Worm (Caenorhabditis elegans) whole organism, L1 larva: ENCODE measurements around the gene hgrs-1.
A peak's percentile ranks its signal among the peaks of the same experiment; 100 is the strongest.

Source experiments
- C04F5.9 ChIP-seq: sonication (generic microtip); optimal IDR thresholded peaks from 2 replicates; lab custom pipeline; 2016; ENCODE audit warnings: missing genetic modification characterization, missing compliant biosample characterization
- C34B4.2 ChIP-seq: sonication (generic microtip); optimal IDR thresholded peaks from 2 replicates; lab custom pipeline; 2017; ENCODE audit warnings: mild to moderate bottlenecking, missing genetic modification characterization, missing compliant biosample characterization
- F16B12.6 ChIP-seq: fragments of 150-350 bp; optimal IDR thresholded peaks from 2 replicates; lab custom pipeline; 2014; ENCODE audit warnings: missing biosample characterization, missing genetic modification characterization
- Y116A8C.19 ChIP-seq: sonication (generic microtip); optimal IDR thresholded peaks from 2 replicates; lab custom pipeline; 2016; ENCODE audit warnings: missing compliant biosample characterization, missing genetic modification characterization, borderline replicate concordance
- aly-2 ChIP-seq: fragments of 150-350 bp; optimal IDR thresholded peaks from 2 replicates; lab custom pipeline; 2014; ENCODE audit warnings: missing biosample characterization, missing genetic modification characterization
- blmp-1 ChIP-seq: fragments of 150-350 bp; optimal IDR thresholded peaks from 2 replicates; lab custom pipeline; 2014; ENCODE audit warnings: missing biosample characterization, missing genetic modification characterization
- ceh-63 ChIP-seq: fragments of 200-800 bp; sonication (Bioruptor generic); optimal IDR thresholded peaks from 2 replicates; lab custom pipeline; 2018; ENCODE audit warnings: mild to moderate bottlenecking, missing genetic modification characterization, missing compliant biosample characterization
- ceh-8 ChIP-seq: fragments of 200-800 bp; sonication (Bioruptor generic); optimal IDR thresholded peaks from 2 replicates; lab custom pipeline; 2018; ENCODE audit warnings: mild to moderate bottlenecking, missing genetic modification characterization, moderate library complexity, missing compliant biosample characterization
- ceh-82 ChIP-seq, 3 experiments: fragments of 150-350 bp in 1 of 3; sonication (generic microtip) in 2 of 3; optimal IDR thresholded peaks; 2 replicates each; lab custom pipeline; 2014 to 2017; ENCODE audit warnings: missing biosample characterization in 3 of 3, missing genetic modification characterization in 3 of 3
- ceh-88 ChIP-seq: fragments of 200-800 bp; sonication (Bioruptor generic); IDR thresholded peaks from 2 replicates; pipeline ENCODE4 v1.3.6; 2022; ENCODE audit warnings: missing genetic modification characterization, missing compliant biosample characterization
- dpl-1 ChIP-seq, 3 experiments: fragments of 150-350 bp in 2 of 3; sonication (generic microtip) in 1 of 3; optimal IDR thresholded peaks; 2 replicates each; lab custom pipeline; 2014 to 2017; ENCODE audit warnings: missing biosample characterization in 3 of 3, missing genetic modification characterization in 3 of 3, missing genetic modification reagents in 3 of 3
- dsc-1 ChIP-seq: sonication (generic microtip); optimal IDR thresholded peaks from 2 replicates; lab custom pipeline; 2016; ENCODE audit warnings: mild to moderate bottlenecking, missing genetic modification characterization, missing compliant biosample characterization
- egl-13 ChIP-seq: sonication (generic microtip); optimal IDR thresholded peaks from 2 replicates; lab custom pipeline; 2016; ENCODE audit warnings: missing genotype, missing genetic modification reagents, missing genetic modification characterization, missing compliant biosample characterization
- elt-2 ChIP-seq: sonication (generic microtip); optimal IDR thresholded peaks from 2 replicates; lab custom pipeline; 2016; ENCODE audit warnings: missing genetic modification characterization, mild to moderate bottlenecking, inconsistent platforms, missing compliant biosample characterization, missing genetic modification reagents
- fkh-10 ChIP-seq: sonication (generic microtip); optimal IDR thresholded peaks from 2 replicates; lab custom pipeline; 2017; ENCODE audit warnings: missing biosample characterization, missing genetic modification reagents, missing genetic modification characterization
- fkh-8 ChIP-seq: sonication (generic microtip); optimal IDR thresholded peaks from 2 replicates; lab custom pipeline; 2016; ENCODE audit warnings: mild to moderate bottlenecking, missing genetic modification characterization, missing compliant biosample characterization
- irx-1 ChIP-seq: sonication (generic microtip); optimal IDR thresholded peaks from 2 replicates; lab custom pipeline; 2016; ENCODE audit warnings: missing genetic modification characterization, missing compliant biosample characterization
- isw-1 ChIP-seq: fragments of 200-800 bp; sonication (Bioruptor generic); IDR thresholded peaks from 2 replicates; pipeline ENCODE4 v1.3.6; 2022; ENCODE audit warnings: missing genetic modification characterization, missing compliant biosample characterization
- jun-1 ChIP-seq: fragments of 150-350 bp; optimal IDR thresholded peaks from 2 replicates; lab custom pipeline; 2014; ENCODE audit warnings: missing biosample characterization, missing genetic modification reagents, missing genetic modification characterization
- lin-35 ChIP-seq, 2 experiments: fragments of 150-350 bp; optimal IDR thresholded peaks; 2 replicates each; lab custom pipeline; 2014; ENCODE audit warnings: missing biosample characterization in 2 of 2, missing genetic modification characterization in 2 of 2, missing genetic modification reagents in 2 of 2
- lin-39 ChIP-seq: fragments of 150-350 bp; optimal IDR thresholded peaks from 2 replicates; lab custom pipeline; 2014; ENCODE audit warnings: missing biosample characterization, missing genetic modification reagents, missing genetic modification characterization
- lsy-2 ChIP-seq, 2 experiments: fragments of 150-350 bp; optimal IDR thresholded peaks; 2 replicates each; lab custom pipeline; 2014; ENCODE audit warnings: missing biosample characterization in 2 of 2, missing genetic modification characterization in 2 of 2
- mdl-1 ChIP-seq, 2 experiments: fragments of 150-350 bp; optimal IDR thresholded peaks; 2 replicates each; lab custom pipeline; 2014 to 2017; ENCODE audit warnings: missing biosample characterization in 2 of 2, missing genetic modification characterization in 2 of 2, inconsistent platforms in 1 of 2
- mep-1 ChIP-seq: fragments of 150-350 bp; optimal IDR thresholded peaks from 2 replicates; lab custom pipeline; 2014; ENCODE audit warnings: missing biosample characterization, missing genetic modification characterization
- nhr-12 ChIP-seq: sonication (generic microtip); optimal IDR thresholded peaks from 2 replicates; lab custom pipeline; 2017; ENCODE audit warnings: missing biosample characterization, missing genetic modification characterization
- nhr-19 ChIP-seq: fragments of 200-800 bp; sonication (Bioruptor generic); conservative IDR thresholded peaks from 2 replicates; pipeline ENCODE4 v1.3.6; 2022; ENCODE audit warnings: missing genetic modification characterization, missing compliant biosample characterization
- nhr-28 ChIP-seq: fragments of 150-350 bp; optimal IDR thresholded peaks from 2 replicates; lab custom pipeline; 2014; ENCODE audit warnings: missing biosample characterization, missing genetic modification characterization
- nhr-47 ChIP-seq: sonication (generic microtip); optimal IDR thresholded peaks from 2 replicates; lab custom pipeline; 2016; ENCODE audit warnings: mild to moderate bottlenecking, missing genetic modification characterization, moderate library complexity, missing compliant biosample characterization
- nhr-77 ChIP-seq: fragments of 150-350 bp; optimal IDR thresholded peaks from 2 replicates; lab custom pipeline; 2014; ENCODE audit warnings: missing biosample characterization, missing genetic modification characterization
- pag-3 ChIP-seq: sonication (generic microtip); optimal IDR thresholded peaks from 2 replicates; lab custom pipeline; 2017; ENCODE audit warnings: missing genetic modification characterization, mild to moderate bottlenecking, missing compliant biosample characterization, antibody characterized with exemption, borderline replicate concordance; ENCODE audit not compliant: insufficient read depth
- skn-1 ChIP-seq: fragments of 150-350 bp; optimal IDR thresholded peaks from 2 replicates; lab custom pipeline; 2014; ENCODE audit warnings: missing biosample characterization, missing genetic modification characterization
- snpc-4 ChIP-seq: fragments of 150-350 bp; optimal IDR thresholded peaks from 2 replicates; lab custom pipeline; 2014; ENCODE audit warnings: missing biosample characterization, missing genetic modification characterization
- snu-23 ChIP-seq: sonication (generic microtip); optimal IDR thresholded peaks from 2 replicates; lab custom pipeline; 2016; ENCODE audit warnings: missing genetic modification characterization, missing compliant biosample characterization
- sox-4 ChIP-seq: sonication (generic microtip); optimal IDR thresholded peaks from 2 replicates; lab custom pipeline; 2016; ENCODE audit warnings: missing genetic modification characterization, missing compliant biosample characterization
- swsn-7 ChIP-seq: sonication (generic microtip); optimal IDR thresholded peaks from 2 replicates; lab custom pipeline; 2016; ENCODE audit warnings: missing genetic modification characterization, missing compliant biosample characterization
- tbx-2 ChIP-seq: sonication (generic microtip); optimal IDR thresholded peaks from 2 replicates; lab custom pipeline; 2016; ENCODE audit warnings: missing genetic modification characterization, missing compliant biosample characterization
- tlp-1 ChIP-seq: fragments of 150-350 bp; optimal IDR thresholded peaks from 2 replicates; lab custom pipeline; 2014; ENCODE audit warnings: missing biosample characterization, missing genetic modification characterization
- unc-130 ChIP-seq: fragments of 150-350 bp; optimal IDR thresholded peaks from 2 replicates; lab custom pipeline; 2017; ENCODE audit warnings: missing biosample characterization, missing genetic modification characterization, inconsistent platforms
- unc-98 ChIP-seq: fragments of 200-800 bp; sonication (Bioruptor generic); IDR thresholded peaks from 2 replicates; pipeline ENCODE4 v1.3.6; 2022; ENCODE audit warnings: missing genetic modification characterization, missing compliant biosample characterization
- xbp-1 ChIP-seq: sonication (generic microtip); optimal IDR thresholded peaks from 2 replicates; lab custom pipeline; 2016; ENCODE audit warnings: missing genetic modification characterization, missing compliant biosample characterization
- zip-4 ChIP-seq: fragments of 200-800 bp; sonication (Bioruptor generic); optimal IDR thresholded peaks from 2 replicates; lab custom pipeline; 2018; ENCODE audit warnings: mild to moderate bottlenecking, missing genetic modification characterization, moderate library complexity, missing compliant biosample characterization

hgrs-1 gene

ce11 chrIV:8252856-8253255 lies 47.0 kb upstream of the hgrs-1 start (continued):
- TF ChIP-seq ceh-63 (no peak), isw-1 (GFP tag; lab: Robert Waterston, UW) (peak; percentile 21), tbx-2 (peak; percentile 62), C34B4.2 (tag; lab: Kevin White, UChicago) (no peak), nhr-77 (tag; lab: Kevin White, UChicago) (peak; percentile 65), skn-1 (tag; lab: Kevin White, UChicago) (peak; percentile 46), mdl-1 (tag; optimal IDR thresholded peaks at IDR 0.05; lab: Kevin White, UChicago) (peak in 1 of 2 experiments; percentile 91), nhr-47 (tag; lab: Kevin White, UChicago) (peak; percentile 79), sox-4 (tag; lab: Kevin White, UChicago) (peak; percentile 22), fkh-10 (peak; percentile 38), nhr-19 (GFP tag; lab: Robert Waterston, UW) (peak; percentile 38; the same call in 1 of the 2 replicates), ceh-82 (tag; optimal IDR thresholded peaks at IDR 0.05; lab: Kevin White, UChicago) (peak; percentile 41 to 86 (median 61)), tlp-1 (tag; lab: Kevin White, UChicago) (no peak), mep-1 (tag; lab: Kevin White, UChicago) (peak; percentile 80), dsc-1 (tag; lab: Kevin White, UChicago) (peak; percentile 68), dpl-1 (GFP tag; optimal IDR thresholded peaks at IDR 0.05; lab: Kevin White, UChicago) (peak in 2 of 3 experiments; percentile 20 to 45), snpc-4 (tag; lab: Kevin White, UChicago) (peak; percentile 34), aly-2 (tag; lab: Kevin White, UChicago) (peak; percentile 57), jun-1 (tag; lab: Kevin White, UChicago) (no peak), unc-130 (peak; percentile 81), egl-13 (tag; lab: Kevin White, UChicago) (peak; percentile 30), Y116A8C.19 (tag; lab: Kevin White, UChicago) (no peak), lin-39 (no peak), lsy-2 (tag; optimal IDR thresholded peaks at IDR 0.05; lab: Kevin White, UChicago) (peak; percentile 48 to 72), pag-3 (no peak), irx-1 (tag; lab: Kevin White, UChicago) (peak; percentile 61), ceh-88 (GFP tag; lab: Robert Waterston, UW) (no peak), zip-4 (no peak), xbp-1 (tag; lab: Kevin White, UChicago) (peak; percentile 64), swsn-7 (peak; percentile 74), elt-2 (peak; percentile 35), nhr-12 (no peak), C04F5.9 (tag; lab: Kevin White, UChicago) (no peak), snu-23 (GFP tag; lab: Kevin White, UChicago) (peak; percentile 80), F16B12.6 (tag; lab: Kevin White, UChicago) (no peak), fkh-8 (tag; lab: Kevin White, UChicago) (peak; percentile 65)

ce11 chrIV:8251346-8251745 lies 45.5 kb upstream of the hgrs-1 start:
- TF ChIP-seq unc-98 (GFP tag; lab: Robert Waterston, UW) (no peak), ceh-8 (GFP tag; lab: Kevin White, UChicago) (no peak), nhr-28 (tag; lab: Kevin White, UChicago) (no peak), lin-35 (GFP tag; optimal IDR thresholded peaks at IDR 0.05; lab: Kevin White, UChicago) (peak in 1 of 2 experiments; percentile 0), blmp-1 (tag; lab: Kevin White, UChicago) (no peak), ceh-88 (GFP tag; lab: Robert Waterston, UW) (no peak), elt-2 (peak; percentile 27), egl-13 (tag; lab: Kevin White, UChicago) (no peak), isw-1 (GFP tag; lab: Robert Waterston, UW) (no peak)
